Worm (Caenorhabditis elegans): ENCODE measurements around the gene cest-33.

- TF ChIP-seq elt-1 (tag; optimal IDR thresholded peaks at IDR 0.05; ENCODE audit: borderline replicate concordance, insufficient read depth) (no peak), unc-39 (tag; optimal IDR thresholded peaks at IDR 0.05) (no peak), nhr-12 (tag; optimal IDR thresholded peaks at IDR 0.05) (no peak), snpc-4 (tag; optimal IDR thresholded peaks at IDR 0.05) (no peak), nhr-28 (tag; optimal IDR thresholded peaks at IDR 0.05) (no peak)
These were observed 34.4 kb upstream of the cest-33 start, which contains the start of gene gfi-1 for ce11 chrV:6399831-6400230.

Measured in whole organism, mixed stage, embryonic.